Fruit fly (Drosophila melanogaster) whole organism, prepupa: ENCODE results near the gene JMJD5.

Source experiments
- Blimp-1 ChIP-seq: fragments of 200-800 bp; sonication (Bioruptor generic); optimal IDR thresholded peaks from 3 replicates; lab custom pipeline; 2017; ENCODE audit warnings: missing biosample characterization, missing genetic modification characterization, mild to moderate bottlenecking, moderate library complexity, missing genetic modification reagents
- CG10631 ChIP-seq: fragments of 200-800 bp; sonication (Bioruptor generic); optimal IDR thresholded peaks from 2 replicates; lab custom pipeline; 2016; ENCODE audit warnings: missing biosample characterization, missing genetic modification characterization
- CG10669 ChIP-seq: fragments of 200-800 bp; sonication (Bioruptor generic); optimal IDR thresholded peaks from 3 replicates; lab custom pipeline; 2018; ENCODE audit warnings: missing biosample characterization, mild to moderate bottlenecking, missing genetic modification characterization, moderate library complexity
- CG11294 ChIP-seq: fragments of 200-800 bp; sonication (Bioruptor generic); IDR thresholded peaks from 2 replicates; pipeline ENCODE4 v1.3.6; 2022; ENCODE audit warnings: missing biosample characterization, missing genetic modification characterization
- CG11762 ChIP-seq: fragments of 200-800 bp; sonication (Bioruptor generic); optimal IDR thresholded peaks from 3 replicates; lab custom pipeline; 2016; ENCODE audit warnings: missing biosample characterization, missing genetic modification characterization; ENCODE audit not compliant: insufficient read depth
- CG11902 ChIP-seq: fragments of 200-800 bp; sonication (Bioruptor generic); optimal IDR thresholded peaks from 3 replicates; lab custom pipeline; 2016; ENCODE audit warnings: missing biosample characterization, missing genetic modification characterization
- CG15336 ChIP-seq: fragments of 200-800 bp; sonication (Bioruptor generic); IDR thresholded peaks from 2 replicates; pipeline ENCODE4 v1.3.6; 2022; ENCODE audit warnings: missing biosample characterization, missing genetic modification characterization
- CG1621 ChIP-seq: fragments of 200-800 bp; sonication (Bioruptor generic); optimal IDR thresholded peaks from 3 replicates; lab custom pipeline; 2018; ENCODE audit warnings: missing biosample characterization, mild to moderate bottlenecking, missing genetic modification characterization
- CG16779 ChIP-seq: fragments of 200-800 bp; sonication (Bioruptor generic); optimal IDR thresholded peaks from 3 replicates; lab custom pipeline; 2017; ENCODE audit warnings: missing biosample characterization, mild to moderate bottlenecking, missing genetic modification characterization
- CG32006 ChIP-seq: fragments of 200-800 bp; sonication (Bioruptor generic); optimal IDR thresholded peaks from 3 replicates; lab custom pipeline; 2017; ENCODE audit warnings: missing biosample characterization, mild to moderate bottlenecking, missing genetic modification characterization
- CG34406 ChIP-seq: fragments of 200-800 bp; sonication (Bioruptor generic); optimal IDR thresholded peaks from 3 replicates; lab custom pipeline; 2016; ENCODE audit warnings: missing biosample characterization, missing genetic modification characterization
- CG3919 ChIP-seq: fragments of 200-800 bp; sonication (Bioruptor generic); optimal IDR thresholded peaks from 3 replicates; lab custom pipeline; 2016; ENCODE audit warnings: missing biosample characterization, missing genetic modification characterization
- CG4318 ChIP-seq: fragments of 200-800 bp; sonication (Bioruptor generic); optimal IDR thresholded peaks from 3 replicates; lab custom pipeline; 2017; ENCODE audit warnings: missing biosample characterization, mild to moderate bottlenecking, missing genetic modification characterization
- CG6163 ChIP-seq: fragments of 200-800 bp; sonication (Bioruptor generic); IDR thresholded peaks from 3 replicates; pipeline ENCODE4 v1.3.6; 2022; ENCODE audit warnings: missing biosample characterization, missing genetic modification characterization
- CG6792 ChIP-seq: fragments of 200-800 bp; sonication (Bioruptor generic); optimal IDR thresholded peaks from 3 replicates; lab custom pipeline; 2016; ENCODE audit warnings: missing biosample characterization, missing genetic modification characterization
- CG6808 ChIP-seq: fragments of 200-800 bp; sonication (Bioruptor generic); optimal IDR thresholded peaks from 3 replicates; lab custom pipeline; 2017; ENCODE audit warnings: missing biosample characterization, missing genetic modification characterization, mild to moderate bottlenecking, moderate library complexity, missing genetic modification reagents
- CG6854 ChIP-seq: fragments of 200-800 bp; sonication (Bioruptor generic); optimal IDR thresholded peaks from 2 replicates; lab custom pipeline; 2017; ENCODE audit warnings: missing biosample characterization, mild to moderate bottlenecking, missing genetic modification characterization
- CG7368 ChIP-seq: fragments of 200-800 bp; sonication (Bioruptor generic); optimal IDR thresholded peaks from 3 replicates; lab custom pipeline; 2016; ENCODE audit warnings: missing biosample characterization, missing genetic modification characterization
- CG8119 ChIP-seq: fragments of 200-800 bp; sonication (Bioruptor generic); IDR thresholded peaks from 3 replicates; pipeline ENCODE4 v1.3.6; 2022; ENCODE audit warnings: missing biosample characterization, missing genetic modification characterization
- CG8319 ChIP-seq: fragments of 200-800 bp; sonication (Bioruptor generic); optimal IDR thresholded peaks from 3 replicates; lab custom pipeline; 2016; ENCODE audit warnings: missing biosample characterization, missing genetic modification characterization
- CG8632 ChIP-seq: fragments of 200-800 bp; sonication (Bioruptor generic); optimal IDR thresholded peaks from 3 replicates; lab custom pipeline; 2016; ENCODE audit warnings: missing biosample characterization, missing genetic modification characterization
- CG9139 ChIP-seq: fragments of 200-800 bp; sonication (Bioruptor generic); optimal IDR thresholded peaks from 3 replicates; lab custom pipeline; 2017; ENCODE audit warnings: missing biosample characterization, mild to moderate bottlenecking, missing genetic modification characterization
- Eip75B ChIP-seq: fragments of 200-800 bp; sonication (Bioruptor generic); optimal IDR thresholded peaks from 3 replicates; lab custom pipeline; 2016; ENCODE audit warnings: missing biosample characterization, missing genetic modification characterization
- Eip78C ChIP-seq: fragments of 200-800 bp; sonication (Bioruptor generic); peaks from one replicate; lab custom pipeline; 2016; ENCODE audit warnings: missing biosample characterization, missing genetic modification characterization
- Ets21C ChIP-seq: fragments of 200-800 bp; sonication (Bioruptor generic); optimal IDR thresholded peaks from 3 replicates; lab custom pipeline; 2016; ENCODE audit warnings: missing biosample characterization, missing genetic modification characterization
- Ets96B ChIP-seq: fragments of 200-800 bp; optimal IDR thresholded peaks from 2 replicates; lab custom pipeline; 2019; ENCODE audit warnings: missing biosample characterization, mild to moderate bottlenecking, missing genetic modification characterization, moderate library complexity
- Gug ChIP-seq: fragments of 200-800 bp; sonication (Bioruptor generic); IDR thresholded peaks from 2 replicates; pipeline ENCODE4 v1.3.6; 2022; ENCODE audit warnings: missing biosample characterization, missing genetic modification characterization
- Hr4 ChIP-seq: fragments of 200-800 bp; sonication (Bioruptor generic); optimal IDR thresholded peaks from 3 replicates; lab custom pipeline; 2016; ENCODE audit warnings: missing biosample characterization, missing genetic modification characterization
- Met ChIP-seq: fragments of 200-800 bp; sonication (Bioruptor generic); optimal IDR thresholded peaks from 3 replicates; lab custom pipeline; 2016; ENCODE audit warnings: missing biosample characterization, missing genetic modification characterization
- Sox102F ChIP-seq: fragments of 200-800 bp; sonication (Bioruptor generic); optimal IDR thresholded peaks from 2 replicates; lab custom pipeline; 2016; ENCODE audit warnings: missing biosample characterization, mild to moderate bottlenecking, missing genetic modification characterization
- Sox14 ChIP-seq: fragments of 200-800 bp; sonication (Bioruptor generic); optimal IDR thresholded peaks from 3 replicates; lab custom pipeline; 2016; ENCODE audit warnings: missing biosample characterization, missing genetic modification characterization
- Sox15 ChIP-seq: fragments of 200-800 bp; sonication (Bioruptor generic); optimal IDR thresholded peaks from 3 replicates; lab custom pipeline; 2016; ENCODE audit warnings: missing biosample characterization, missing genetic modification characterization
- cyc ChIP-seq: fragments of 200-800 bp; sonication (Bioruptor generic); optimal IDR thresholded peaks from 3 replicates; lab custom pipeline; 2016; ENCODE audit warnings: missing biosample characterization, missing genetic modification characterization
- dac ChIP-seq: fragments of 200-800 bp; sonication (Bioruptor generic); optimal IDR thresholded peaks from 2 replicates; lab custom pipeline; 2017; ENCODE audit warnings: missing biosample characterization, mild to moderate bottlenecking, missing genetic modification characterization
- dsx ChIP-seq: fragments of 200-800 bp; optimal IDR thresholded peaks from 3 replicates; lab custom pipeline; 2019; ENCODE audit warnings: missing biosample characterization, mild to moderate bottlenecking, missing genetic modification characterization, moderate library complexity; ENCODE audit not compliant: poor library complexity, severe bottlenecking
- esn ChIP-seq: fragments of 200-800 bp; sonication (Bioruptor generic); optimal IDR thresholded peaks from 2 replicates; lab custom pipeline; 2016; ENCODE audit warnings: missing biosample characterization, mild to moderate bottlenecking, missing genetic modification characterization, moderate library complexity
- fd85E ChIP-seq: fragments of 200-800 bp; sonication (Bioruptor generic); optimal IDR thresholded peaks from 3 replicates; lab custom pipeline; 2016; ENCODE audit warnings: missing biosample characterization, missing genetic modification characterization
- fkh ChIP-seq: fragments of 200-800 bp; sonication (Bioruptor generic); optimal IDR thresholded peaks from 3 replicates; lab custom pipeline; 2017; ENCODE audit warnings: missing biosample characterization, mild to moderate bottlenecking, missing genetic modification characterization, moderate library complexity
- net ChIP-seq: fragments of 200-800 bp; sonication (Bioruptor generic); optimal IDR thresholded peaks from 3 replicates; lab custom pipeline; 2016; ENCODE audit warnings: missing biosample characterization, missing genetic modification characterization
- pdm3 ChIP-seq: fragments of 200-800 bp; sonication (Bioruptor generic); optimal IDR thresholded peaks from 3 replicates; lab custom pipeline; 2016; ENCODE audit warnings: missing biosample characterization, missing genetic modification characterization
- ss ChIP-seq, 2 experiments: fragments of 200-800 bp; sonication (Bioruptor generic); optimal IDR thresholded peaks; 2 replicates in 1 of 2; 3 replicates in 1 of 2; lab custom pipeline; 2017 to 2018; ENCODE audit warnings: mild to moderate bottlenecking in 2 of 2, missing biosample characterization in 2 of 2, missing genetic modification characterization in 2 of 2, moderate library complexity in 1 of 2
- svp ChIP-seq: fragments of 200-800 bp; sonication (Bioruptor generic); peaks from one replicate; lab custom pipeline; 2016; ENCODE audit warnings: missing biosample characterization, missing genetic modification characterization
- topi ChIP-seq: fragments of 200-800 bp; sonication (Bioruptor generic); optimal IDR thresholded peaks from 3 replicates; lab custom pipeline; 2016; ENCODE audit warnings: missing biosample characterization, missing genetic modification characterization
- vri ChIP-seq: fragments of 200-800 bp; sonication (Bioruptor generic); optimal IDR thresholded peaks from 3 replicates; lab custom pipeline; 2016; ENCODE audit warnings: missing biosample characterization, mild to moderate bottlenecking, missing genetic modification characterization

The JMJD5 gene

dm6 chr3L:824444-824843 lies 16.7 kb downstream of the JMJD5 start (continued):
- TF ChIP-seq dac (peak; percentile 77), vri (GFP tag; lab: Kevin White, UChicago) (peak; percentile 55), Sox14 (GFP tag; lab: Kevin White, UChicago) (peak; percentile 79), topi (peak; percentile 69), CG1621 (tag; lab: Kevin White, UChicago) (no peak), esn (peak; percentile 79), CG9139 (GFP tag; lab: Kevin White, UChicago) (no peak), CG8119 (GFP tag; lab: Robert Waterston, UW) (peak; percentile 89), CG4318 (peak; percentile 77), Sox102F (GFP tag; lab: Kevin White, UChicago) (peak; percentile 75), CG6163 (GFP tag; lab: Robert Waterston, UW) (peak; percentile 81), CG3919 (GFP tag; lab: Kevin White, UChicago) (peak; percentile 57), CG15336 (GFP tag; lab: Robert Waterston, UW) (peak; percentile 89), CG10669 (peak; percentile 12), CG6792 (GFP tag; lab: Kevin White, UChicago) (peak; percentile 55), Met (GFP tag; lab: Kevin White, UChicago) (peak; percentile 81), CG16779 (tag; lab: Kevin White, UChicago) (no peak), Gug (GFP tag; lab: Robert Waterston, UW) (peak; percentile 75), dsx (GFP tag; lab: Kevin White, UChicago) (peak; percentile 65), CG7368 (GFP tag; lab: Kevin White, UChicago) (peak; percentile 16), Eip75B (GFP tag; lab: Kevin White, UChicago) (peak; percentile 50), CG8632 (peak; percentile 38), fd85E (GFP tag; lab: Kevin White, UChicago) (no peak), Sox15 (peak; percentile 29), svp (GFP tag; lab: Kevin White, UChicago) (peak; percentile 76), CG10631 (GFP tag; lab: Kevin White, UChicago) (peak; percentile 65), ss (GFP tag; optimal IDR thresholded peaks at IDR 0.05; lab: Kevin White, UChicago) (peak in 1 of 2 experiments; percentile 53), CG6854 (peak; percentile 26), Ets21C (GFP tag; lab: Kevin White, UChicago) (peak; percentile 30), Ets96B (peak; percentile 44), CG8319 (GFP tag; lab: Kevin White, UChicago) (peak; percentile 68), CG34406 (GFP tag; lab: Kevin White, UChicago) (peak; percentile 60), fkh (no peak)

dm6 chr3L:823597-823996 lies 17.6 kb downstream of the JMJD5 start:
- TF ChIP-seq dac = no peak
- TF ChIP-seq Sox15 = no peak
- no peak for TF ChIP-seq Sox102F (GFP tag; lab: Kevin White, UChicago)
- peak; percentile 14 for TF ChIP-seq Eip78C (GFP tag; lab: Kevin White, UChicago)
- TF ChIP-seq topi = no peak
- 0 out of 3 replicates have a peak, but pooled peaks have one; percentile 3 for TF ChIP-seq CG6163 (GFP tag; lab: Robert Waterston, UW)
- TF ChIP-seq CG3919 (GFP tag; lab: Kevin White, UChicago) = peak; percentile 15
- TF ChIP-seq svp (GFP tag; lab: Kevin White, UChicago) = peak; percentile 35

dm6 chr3L:822619-823018 lies 18.5 kb downstream of the JMJD5 start:
- TF ChIP-seq CG8119 (GFP tag; lab: Robert Waterston, UW) (peak; percentile 52; the same call in 1 of the 3 replicates), Ets21C (GFP tag; lab: Kevin White, UChicago) (peak; percentile 62), CG6792 (GFP tag; lab: Kevin White, UChicago) (peak; percentile 67), net (GFP tag; lab: Kevin White, UChicago) (peak; percentile 50), CG11762 (GFP tag; lab: Kevin White, UChicago) (peak; percentile 59), CG11902 (peak; percentile 51), Hr4 (GFP tag; lab: Kevin White, UChicago) (peak; percentile 34), Blimp-1 (GFP tag; lab: Kevin White, UChicago) (no peak), fkh (no peak), cyc (peak; percentile 80), CG8632 (peak; percentile 70), Met (GFP tag; lab: Kevin White, UChicago) (peak; percentile 83), esn (peak; percentile 81), dac (no peak), CG6808 (GFP tag; lab: Kevin White, UChicago) (peak; percentile 70), CG10669 (peak; percentile 75), pdm3 (GFP tag; lab: Kevin White, UChicago) (peak; percentile 75), fd85E (GFP tag; lab: Kevin White, UChicago) (peak; percentile 30), CG6854 (peak; percentile 50), CG32006 (GFP tag; lab: Kevin White, UChicago) (peak; percentile 57), svp (GFP tag; lab: Kevin White, UChicago) (peak; percentile 74), CG11294 (GFP tag; lab: Robert Waterston, UW) (no peak), ss (GFP tag; optimal IDR thresholded peaks at IDR 0.05; lab: Kevin White, UChicago) (peak; percentile 11 to 56), Sox14 (GFP tag; lab: Kevin White, UChicago) (peak; percentile 80), Eip75B (GFP tag; lab: Kevin White, UChicago) (peak; percentile 83), CG4318 (no peak), Ets96B (peak; percentile 73), Gug (GFP tag; lab: Robert Waterston, UW) (peak; percentile 47; the same call in 1 of the 2 replicates)
